Fruit fly (Drosophila melanogaster): ENCODE results near the gene CG5112.

Gene CG5112

DNA sequence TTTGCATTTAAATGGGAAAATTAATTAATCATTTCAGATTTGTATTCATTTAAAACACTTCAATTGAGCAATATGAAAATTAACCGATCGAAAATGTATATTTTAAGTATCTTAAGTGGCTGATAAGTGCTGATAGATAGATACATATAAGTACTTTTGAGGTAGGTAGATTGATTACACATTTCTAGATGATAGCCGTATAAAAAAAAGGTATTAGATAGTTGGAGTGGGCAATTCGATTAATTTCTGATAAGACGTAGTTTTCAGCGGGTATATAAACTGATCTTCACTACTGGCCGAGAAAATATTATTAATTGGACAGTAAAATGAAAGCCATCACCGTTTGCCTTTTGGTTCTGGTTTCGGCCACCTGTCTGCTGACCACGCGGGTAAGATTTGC lies 13.6 kb downstream of the CG5112 start, which contains the start of gene CG5107:
Gene CG5107, plus strand, starts transcription at position 301 of the 400 bp plus-strand sequence.
- TF ChIP-seq exex (tag; optimal IDR thresholded peaks at IDR 0.05) (peak; percentile 41), B-H2 (GFP tag; optimal IDR thresholded peaks at IDR 0.05) (no peak), Pdp1 (GFP tag; optimal IDR thresholded peaks at IDR 0.05) (no peak), nerfin-1 (tag; optimal IDR thresholded peaks at IDR 0.05) (no peak)

DNA sequence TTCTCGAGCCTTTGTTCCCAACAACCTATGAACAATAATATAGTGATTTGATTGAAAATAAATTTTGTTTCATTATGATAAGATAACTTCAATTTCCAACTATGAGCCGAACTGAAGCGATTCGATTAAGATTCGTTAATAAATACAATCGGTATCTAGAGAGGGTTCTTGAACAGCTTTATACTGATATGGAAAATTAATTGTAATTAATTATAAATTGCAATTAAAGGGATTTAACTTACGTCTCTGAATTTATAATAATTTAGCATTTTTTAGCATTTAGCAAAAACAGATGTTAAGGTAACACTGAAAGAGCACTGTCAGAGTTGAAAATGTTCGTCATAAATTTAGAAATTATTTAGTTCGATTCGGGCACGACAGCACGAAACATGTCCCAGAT lies 14.7 kb downstream of the CG5112 start, which contains the start of gene CG5111:
Gene CG5111, plus strand, starts transcription at position 301 of the 400 bp plus-strand sequence.
- TF ChIP-seq exex (tag; optimal IDR thresholded peaks at IDR 0.05) (peak; percentile 57), CG1529 (GFP tag; optimal IDR thresholded peaks at IDR 0.05) (no peak)

DNA sequence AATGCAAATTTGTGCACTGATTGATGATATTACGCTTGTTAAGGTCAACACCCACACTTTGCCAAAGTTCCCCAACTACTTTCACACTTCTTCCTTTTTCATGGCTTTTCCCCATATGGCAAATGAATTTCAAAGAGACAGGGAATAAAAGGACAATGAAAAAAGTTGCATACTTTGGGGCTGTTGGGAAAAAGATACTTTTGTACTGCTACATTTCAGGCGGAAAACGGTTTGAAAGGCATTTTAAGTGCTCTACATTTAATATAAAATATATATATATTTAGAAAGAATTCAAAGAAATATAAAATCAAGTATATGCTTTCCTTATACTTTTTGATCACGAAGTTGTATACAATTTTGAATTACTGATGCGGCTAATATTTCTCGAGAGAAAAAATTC lies 21.5 kb downstream of the CG5112 start:
- peak; percentile 93 for TF ChIP-seq CG6654 (GFP tag; optimal IDR thresholded peaks at IDR 0.05)
- TF ChIP-seq Lpt (GFP tag; optimal IDR thresholded peaks at IDR 0.05) = no peak

DNA sequence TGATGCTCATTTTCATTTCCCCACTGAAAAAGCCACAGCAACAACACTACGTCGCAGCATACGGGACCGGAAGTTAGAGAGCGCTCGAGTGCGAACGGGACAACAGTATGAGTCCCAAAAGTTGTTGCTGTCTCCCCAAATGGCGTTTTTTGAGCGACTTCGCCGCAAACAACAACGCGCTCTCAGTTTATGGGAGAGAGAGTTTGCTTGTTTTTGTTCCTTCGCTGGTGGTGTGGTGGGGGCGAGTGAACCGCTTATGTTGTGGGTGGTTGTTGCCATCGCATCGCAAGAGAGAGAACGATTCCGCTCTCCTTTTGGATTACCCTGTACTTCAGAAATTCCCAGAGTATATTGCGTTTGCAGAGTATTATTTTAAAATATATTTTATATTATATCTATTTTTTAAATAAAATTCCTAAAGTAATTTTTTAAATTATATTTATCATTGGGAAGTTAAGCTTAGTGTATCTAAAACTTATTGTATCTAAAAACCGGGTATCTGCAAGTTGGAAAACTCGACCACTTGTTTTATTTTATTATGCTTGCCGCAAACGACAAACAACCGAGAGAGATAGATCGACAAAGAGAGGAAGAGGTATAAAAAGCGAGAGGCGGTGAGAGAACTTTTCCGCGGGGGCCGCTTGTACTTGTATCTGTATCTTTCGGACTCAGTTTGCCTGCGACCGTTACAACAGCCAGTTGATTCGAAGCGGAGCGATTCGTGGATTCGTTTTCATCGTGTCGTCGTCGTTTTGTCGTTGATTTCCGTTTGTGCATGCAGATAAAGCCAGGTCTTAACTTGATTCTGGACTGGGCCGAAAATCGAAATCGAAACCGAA lies 24.4 kb downstream of the CG5112 start, which contains the start of gene msi:
Gene msi, plus strand, starts transcription at position 669 of the 839 bp plus-strand sequence.
- peak; percentile 97 for TF ChIP-seq gce (GFP tag; IDR thresholded peaks at IDR 0.05)
- peak; percentile 100 for TF ChIP-seq Ptx1 (GFP tag; IDR thresholded peaks at IDR 0.05)
- peak; percentile 74 for TF ChIP-seq CG8944 (GFP tag; optimal IDR thresholded peaks at IDR 0.05)
- TF ChIP-seq CG30403 (GFP tag; optimal IDR thresholded peaks at IDR 0.05) = peak; percentile 96
- peak; percentile 97 for TF ChIP-seq gsb (GFP tag; IDR thresholded peaks at IDR 0.05)
- TF ChIP-seq Abd-B (GFP tag; optimal IDR thresholded peaks at IDR 0.05) = peak; percentile 100
- TF ChIP-seq CG11560 (tag; IDR thresholded peaks at IDR 0.05) = peak; percentile 94
- peak; percentile 94 for TF ChIP-seq sr (GFP tag; IDR thresholded peaks at IDR 0.05)
- TF ChIP-seq ash1 (GFP tag; optimal IDR thresholded peaks at IDR 0.05) = peak; percentile 22
- TF ChIP-seq esg (GFP tag; conservative IDR thresholded peaks at IDR 0.05) = peak; percentile 99
- TF ChIP-seq BtbVII (GFP tag; optimal IDR thresholded peaks at IDR 0.05) = peak; percentile 97
- peak; percentile 99 for TF ChIP-seq ase (GFP tag; IDR thresholded peaks at IDR 0.05)
- no peak for TF ChIP-seq Hr39 (optimal IDR thresholded peaks at IDR 0.05)
- TF ChIP-seq C15 (GFP tag; IDR thresholded peaks at IDR 0.05) = peak; percentile 97
- peak; percentile 99 for TF ChIP-seq HLH3B (GFP tag; IDR thresholded peaks at IDR 0.05)
- TF ChIP-seq mirr (GFP tag; optimal IDR thresholded peaks at IDR 0.05) = peak; percentile 89
- peak; percentile 99 for TF ChIP-seq Awh (GFP tag; IDR thresholded peaks at IDR 0.05)
- peak; percentile 100 for TF ChIP-seq Xrp1 (GFP tag; IDR thresholded peaks at IDR 0.05)
- peak; percentile 99 for TF ChIP-seq croc (GFP tag; conservative IDR thresholded peaks at IDR 0.05)
- TF ChIP-seq CG18476 (GFP tag; optimal IDR thresholded peaks at IDR 0.05) = peak; percentile 94
- peak; percentile 29 for TF ChIP-seq NC2β (GFP tag; optimal IDR thresholded peaks at IDR 0.05)
- TF ChIP-seq Dref (GFP tag; IDR thresholded peaks at IDR 0.05) = no peak
- peak; percentile 99 for TF ChIP-seq oc (tag; optimal IDR thresholded peaks at IDR 0.05)
- TF ChIP-seq CG17829 (tag; optimal IDR thresholded peaks at IDR 0.05) = peak; percentile 100
- TF ChIP-seq Jarid2 (GFP tag; optimal IDR thresholded peaks at IDR 0.05) = peak; percentile 98
- TF ChIP-seq ems (GFP tag; optimal IDR thresholded peaks at IDR 0.05) = peak; percentile 44
- TF ChIP-seq CG1792 (GFP tag; optimal IDR thresholded peaks at IDR 0.05) = peak; percentile 56
- peak; percentile 66 for TF ChIP-seq Dad (GFP tag; optimal IDR thresholded peaks at IDR 0.05)
- TF ChIP-seq peb (GFP tag; IDR thresholded peaks at IDR 0.05) = peak; percentile 97
- peak; percentile 94 for TF ChIP-seq psq (GFP tag; optimal IDR thresholded peaks at IDR 0.05)
- peak; percentile 98 for TF ChIP-seq NfI (GFP tag; optimal IDR thresholded peaks at IDR 0.05)
- TF ChIP-seq CG4820 (GFP tag; optimal IDR thresholded peaks at IDR 0.05) = peak; percentile 96
- TF ChIP-seq her (GFP tag; optimal IDR thresholded peaks at IDR 0.05) = peak; percentile 39
- peak; percentile 99 for TF ChIP-seq Blimp-1 (GFP tag; optimal IDR thresholded peaks at IDR 0.05)
- peak; percentile 68 for TF ChIP-seq NK7.1 (GFP tag; optimal IDR thresholded peaks at IDR 0.05)
- peak; percentile 83 for TF ChIP-seq Sry-β (GFP tag; optimal IDR thresholded peaks at IDR 0.05)
- TF ChIP-seq CG1832 (GFP tag; optimal IDR thresholded peaks at IDR 0.05) = peak; percentile 90
